Fruit fly (Drosophila melanogaster) whole organism, embryonic: ENCODE data around the gene Rtca.

Source experiments
- Abd-B ChIP-seq: fragments of 200-800 bp; sonication (Bioruptor generic); optimal IDR thresholded peaks from 2 replicates; lab custom pipeline; 2018; ENCODE audit warnings: missing biosample characterization, mild to moderate bottlenecking, missing genetic modification characterization, moderate library complexity
- Antp ChIP-seq: fragments of 200-800 bp; sonication (Bioruptor generic); optimal IDR thresholded peaks from 3 replicates; lab custom pipeline; 2016; ENCODE audit warnings: missing biosample characterization, missing genetic modification characterization
- CG10209 ChIP-seq: fragments of 200-800 bp; sonication (Bioruptor generic); optimal IDR thresholded peaks from 3 replicates; lab custom pipeline; 2017; ENCODE audit warnings: missing biosample characterization, mild to moderate bottlenecking, missing genetic modification characterization, missing genetic modification reagents
- CG11247 ChIP-seq: fragments of 200-800 bp; sonication (Bioruptor generic); IDR thresholded peaks from 2 replicates; pipeline ENCODE4 v1.3.6; 2022; ENCODE audit warnings: missing biosample characterization, missing genetic modification characterization
- CG13775 ChIP-seq: fragments of 200-800 bp; sonication (Bioruptor generic); optimal IDR thresholded peaks from 3 replicates; lab custom pipeline; 2017; ENCODE audit warnings: missing biosample characterization, mild to moderate bottlenecking, missing genetic modification characterization
- CG14014 ChIP-seq: fragments of 200-800 bp; sonication (Bioruptor generic); IDR thresholded peaks from 2 replicates; pipeline ENCODE4 v1.3.6; 2022; ENCODE audit warnings: missing biosample characterization, missing genetic modification characterization
- CG15696 ChIP-seq: fragments of 200-800 bp; sonication (Bioruptor generic); optimal IDR thresholded peaks from 2 replicates; lab custom pipeline; 2019; ENCODE audit warnings: missing biosample characterization, mild to moderate bottlenecking, missing genetic modification characterization, moderate library complexity
- CG18476 ChIP-seq: fragments of 200-800 bp; sonication (Bioruptor generic); optimal IDR thresholded peaks from 2 replicates; lab custom pipeline; 2016; ENCODE audit warnings: missing biosample characterization, mild to moderate bottlenecking, missing genetic modification characterization
- CG2889 ChIP-seq: fragments of 200-800 bp; sonication (Bioruptor generic); IDR thresholded peaks from 3 replicates; pipeline ENCODE4 v1.3.6; 2022; ENCODE audit warnings: missing biosample characterization, missing genetic modification characterization
- CG31388 ChIP-seq: fragments of 200-800 bp; sonication (Bioruptor generic); optimal IDR thresholded peaks from 2 replicates; lab custom pipeline; 2016; ENCODE audit warnings: missing biosample characterization, missing genetic modification characterization
- CG3163 ChIP-seq: fragments of 200-800 bp; sonication (Bioruptor generic); optimal IDR thresholded peaks from 3 replicates; lab custom pipeline; 2016; ENCODE audit warnings: missing biosample characterization, missing genetic modification characterization
- CG6791 ChIP-seq: fragments of 200-800 bp; sonication (Bioruptor generic); IDR thresholded peaks from 3 replicates; pipeline ENCODE4 v1.3.6; 2022; ENCODE audit warnings: missing biosample characterization, missing genetic modification characterization; ENCODE audit not compliant: partially characterized antibody
- D19A ChIP-seq: fragments of 200-800 bp; optimal IDR thresholded peaks from 3 replicates; lab custom pipeline; 2019; ENCODE audit warnings: missing biosample characterization, mild to moderate bottlenecking, missing genetic modification characterization, moderate library complexity
- Dll ChIP-seq: fragments of 200-800 bp; sonication (Bioruptor generic); IDR thresholded peaks from 4 replicates; pipeline ENCODE4 v1.3.6; 2022; ENCODE audit warnings: missing biosample characterization, missing genetic modification characterization; ENCODE audit not compliant: partially characterized antibody
- ERR ChIP-seq: fragments of 200-800 bp; sonication (Bioruptor generic); optimal IDR thresholded peaks from 2 replicates; lab custom pipeline; 2016; ENCODE audit warnings: missing biosample characterization, missing genetic modification characterization
- Fer1 ChIP-seq: fragments of 200-800 bp; sonication (Bioruptor generic); optimal IDR thresholded peaks from 2 replicates; lab custom pipeline; 2017; ENCODE audit warnings: missing biosample characterization, mild to moderate bottlenecking, missing genetic modification characterization
- GATAe ChIP-seq: fragments of 200-800 bp; sonication (Bioruptor generic); conservative IDR thresholded peaks from 2 replicates; pipeline ENCODE4 v1.3.6; 2022; ENCODE audit warnings: missing biosample characterization, missing genetic modification characterization
- HLHmδ ChIP-seq: fragments of 200-800 bp; sonication (Bioruptor generic); optimal IDR thresholded peaks from 2 replicates; lab custom pipeline; 2018; ENCODE audit warnings: missing biosample characterization, mild to moderate bottlenecking, missing genetic modification characterization, moderate library complexity
- Mad ChIP-seq: fragments of 200-800 bp; sonication (Bioruptor generic); optimal IDR thresholded peaks from 2 replicates; lab custom pipeline; 2016; ENCODE audit warnings: missing biosample characterization, missing genetic modification characterization
- Neu2 ChIP-seq: fragments of 200-800 bp; sonication (Bioruptor generic); optimal IDR thresholded peaks from 3 replicates; lab custom pipeline; 2016; ENCODE audit warnings: missing biosample characterization, missing genetic modification characterization, borderline replicate concordance
- Opbp ChIP-seq: fragments of 200-800 bp; sonication (Bioruptor generic); IDR thresholded peaks from 3 replicates; pipeline ENCODE4 v1.3.6; 2022; ENCODE audit warnings: missing biosample characterization, missing genetic modification characterization; ENCODE audit not compliant: partially characterized antibody
- Poxn ChIP-seq: fragments of 200-800 bp; sonication (Bioruptor generic); IDR thresholded peaks from 2 replicates; pipeline ENCODE4 v1.3.6; 2022; ENCODE audit warnings: missing biosample characterization, missing genetic modification characterization
- Ravus ChIP-seq: fragments of 200-800 bp; sonication (Bioruptor generic); IDR thresholded peaks from 2 replicates; pipeline ENCODE4 v1.3.6; 2022; ENCODE audit warnings: missing biosample characterization, missing genetic modification characterization
- Rx ChIP-seq: fragments of 200-800 bp; sonication (Bioruptor generic); IDR thresholded peaks from 2 replicates; pipeline ENCODE4 v1.3.6; 2022; ENCODE audit warnings: missing biosample characterization, missing genetic modification characterization
- Scr ChIP-seq: fragments of 200-800 bp; sonication (Bioruptor generic); IDR thresholded peaks from 2 replicates; pipeline ENCODE4 v1.3.6; 2022; ENCODE audit warnings: missing biosample characterization, missing genetic modification characterization; ENCODE audit not compliant: partially characterized antibody
- Vsx1 ChIP-seq: fragments of 200-800 bp; sonication (Bioruptor generic); optimal IDR thresholded peaks from 2 replicates; lab custom pipeline; 2017; ENCODE audit warnings: missing biosample characterization, mild to moderate bottlenecking, missing genetic modification characterization, missing genetic modification reagents
- amos ChIP-seq: fragments of 200-800 bp; sonication (Bioruptor generic); IDR thresholded peaks from 2 replicates; pipeline ENCODE4 v1.3.6; 2022; ENCODE audit warnings: missing biosample characterization, missing genetic modification characterization; ENCODE audit not compliant: partially characterized antibody
- ap ChIP-seq: fragments of 200-800 bp; sonication (Bioruptor generic); IDR thresholded peaks from 2 replicates; pipeline ENCODE4 v1.3.6; 2022; ENCODE audit warnings: missing biosample characterization, missing genetic modification characterization
- ato ChIP-seq: fragments of 200-800 bp; sonication (Bioruptor generic); IDR thresholded peaks from 2 replicates; pipeline ENCODE4 v1.3.6; 2022; ENCODE audit warnings: missing biosample characterization, missing genetic modification characterization; ENCODE audit not compliant: partially characterized antibody
- bsh ChIP-seq, 2 experiments: fragments of 200-800 bp; sonication (Bioruptor generic); optimal IDR thresholded peaks; 2 replicates each; lab custom pipeline; 2017 to 2018; ENCODE audit warnings: mild to moderate bottlenecking in 2 of 2, missing biosample characterization in 2 of 2, missing genetic modification characterization in 2 of 2, moderate library complexity in 1 of 2
- chif ChIP-seq, 2 experiments: fragments of 200-800 bp; sonication (Bioruptor generic); optimal IDR thresholded peaks; 3 replicates each; lab custom pipeline; 2016; ENCODE audit warnings: missing biosample characterization in 2 of 2, missing genetic modification characterization in 2 of 2
- ci ChIP-seq: fragments of 200-800 bp; sonication (Bioruptor generic); IDR thresholded peaks from 3 replicates; pipeline ENCODE4 v1.3.6; 2022; ENCODE audit warnings: missing biosample characterization, missing genetic modification characterization
- crol ChIP-seq: fragments of 200-800 bp; sonication (Bioruptor generic); IDR thresholded peaks from 2 replicates; pipeline ENCODE4 v1.3.6; 2022; ENCODE audit warnings: missing biosample characterization, missing genetic modification characterization
- dmrt11E ChIP-seq: fragments of 200-800 bp; sonication (Bioruptor generic); optimal IDR thresholded peaks from 3 replicates; lab custom pipeline; 2018; ENCODE audit warnings: missing biosample characterization, mild to moderate bottlenecking, missing genetic modification characterization, moderate library complexity
- esg ChIP-seq: fragments of 200-800 bp; sonication (Bioruptor generic); conservative IDR thresholded peaks from 2 replicates; pipeline ENCODE4 v1.3.6; 2022; ENCODE audit warnings: missing biosample characterization, missing genetic modification characterization
- eyg ChIP-seq: fragments of 200-800 bp; sonication (Bioruptor generic); optimal IDR thresholded peaks from 3 replicates; lab custom pipeline; 2016; ENCODE audit warnings: missing biosample characterization, missing genetic modification characterization
- fd102C ChIP-seq: fragments of 200-800 bp; sonication (Bioruptor generic); optimal IDR thresholded peaks from 2 replicates; lab custom pipeline; 2018; ENCODE audit warnings: missing biosample characterization, mild to moderate bottlenecking, missing genetic modification characterization, moderate library complexity
- inv ChIP-seq: fragments of 200-800 bp; sonication (Bioruptor generic); IDR thresholded peaks from 2 replicates; pipeline ENCODE4 v1.3.6; 2022; ENCODE audit warnings: missing biosample characterization, missing genetic modification characterization; ENCODE audit not compliant: partially characterized antibody
- lov ChIP-seq, 2 experiments: fragments of 200-800 bp in 1 of 2; fragments of >200 bp in 1 of 2; sonication (Bioruptor generic) in 1 of 2; IDR thresholded peaks in 1 of 2; optimal IDR thresholded peaks in 1 of 2; 2 replicates in 1 of 2; 3 replicates in 1 of 2; pipeline versions ENCODE4 v1.3.6 to Lab custom; 2017 to 2022; ENCODE audit warnings: missing biosample characterization in 1 of 2, missing genetic modification characterization in 1 of 2
- mam ChIP-seq: fragments of 200-800 bp; sonication (Bioruptor generic); optimal IDR thresholded peaks from 3 replicates; lab custom pipeline; 2016; ENCODE audit warnings: missing biosample characterization, missing genetic modification characterization
- nerfin-1 ChIP-seq: fragments of 200-800 bp; sonication (Bioruptor generic); optimal IDR thresholded peaks from 3 replicates; lab custom pipeline; 2019; ENCODE audit warnings: missing biosample characterization, mild to moderate bottlenecking, missing genetic modification characterization, moderate library complexity
- pum ChIP-seq: fragments of 200-800 bp; sonication (Bioruptor generic); optimal IDR thresholded peaks from 2 replicates; lab custom pipeline; 2016; ENCODE audit warnings: missing biosample characterization, missing genetic modification characterization
- sd ChIP-seq: fragments of 200-800 bp; sonication (Bioruptor generic); optimal IDR thresholded peaks from 3 replicates; lab custom pipeline; 2018; ENCODE audit warnings: missing biosample characterization, mild to moderate bottlenecking, missing genetic modification characterization, moderate library complexity
- slp2 ChIP-seq: fragments of 200-800 bp; sonication (Bioruptor generic); optimal IDR thresholded peaks from 2 replicates; lab custom pipeline; 2016; ENCODE audit warnings: missing biosample characterization, missing genetic modification characterization
- vnd ChIP-seq: fragments of 200-800 bp; sonication (Bioruptor generic); IDR thresholded peaks from 3 replicates; pipeline ENCODE4 v1.3.6; 2022; ENCODE audit warnings: missing biosample characterization, missing genetic modification characterization; ENCODE audit not compliant: partially characterized antibody
- vvl ChIP-seq: fragments of 200-800 bp; sonication (Bioruptor generic); IDR thresholded peaks from 2 replicates; pipeline ENCODE4 v1.3.6; 2022; ENCODE audit warnings: missing biosample characterization, missing genetic modification characterization
- zfh2 ChIP-seq: fragments of 200-800 bp; sonication (Bioruptor generic); optimal IDR thresholded peaks from 2 replicates; lab custom pipeline; 2016; ENCODE audit warnings: missing biosample characterization, missing genetic modification characterization

Rtca gene

DNA sequence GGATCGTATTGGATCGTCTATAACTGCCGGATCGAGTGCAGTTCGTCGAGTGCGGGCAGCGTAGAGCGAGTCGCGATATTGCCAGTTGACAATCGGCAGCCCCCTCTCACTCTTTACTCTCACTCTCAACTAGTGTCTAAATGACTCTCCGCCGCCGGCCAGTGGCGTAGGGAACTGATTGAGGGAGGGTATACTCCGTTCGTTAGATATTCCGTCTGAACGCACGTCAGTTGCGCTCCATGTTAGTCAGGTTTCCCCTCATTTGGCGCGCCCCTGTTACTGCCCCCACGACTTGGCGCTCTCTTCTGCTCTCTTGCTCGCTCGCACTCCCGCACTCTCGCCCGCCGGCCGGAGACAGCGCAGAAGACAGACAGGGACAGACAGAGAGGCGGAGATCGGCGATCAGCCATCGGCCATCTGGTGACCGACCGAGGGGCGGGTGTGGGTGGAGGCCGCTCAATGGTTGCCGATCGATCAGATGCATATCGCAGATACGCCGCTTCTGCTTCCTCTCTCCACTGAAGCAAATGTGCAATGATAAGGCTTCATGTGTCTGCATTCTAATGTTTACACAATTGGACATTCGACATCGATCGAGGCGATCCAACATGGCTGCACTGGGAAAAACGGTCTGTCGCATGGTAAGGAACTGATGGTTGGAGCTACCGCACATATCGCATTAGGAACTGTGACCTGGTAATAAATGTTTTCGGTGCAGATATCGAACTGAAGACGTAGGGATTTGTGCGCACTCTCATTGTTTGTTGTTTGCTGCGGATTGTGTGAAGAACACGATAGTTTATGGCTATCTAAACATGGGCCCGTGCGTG is 21.9 kb upstream of the Rtca start, which contains the start of gene moody (continued):
- TF ChIP-seq inv: no peak
- TF ChIP-seq Neu2 (GFP tag; lab: Kevin White, UChicago): peak; percentile 70
- TF ChIP-seq CG3163 (GFP tag; lab: Kevin White, UChicago): peak; percentile 90
- TF ChIP-seq eyg (GFP tag; lab: Kevin White, UChicago): peak; percentile 96
- peak; percentile 98 for TF ChIP-seq Rx (GFP tag; lab: Robert Waterston, UW)
- TF ChIP-seq dmrt11E (tag; lab: Kevin White, UChicago): peak; percentile 81
- peak; percentile 97 for TF ChIP-seq ERR (GFP tag; lab: Kevin White, UChicago)
- TF ChIP-seq D19A (tag; lab: Kevin White, UChicago): peak; percentile 91
- TF ChIP-seq GATAe (GFP tag; lab: Robert Waterston, UW): peak; percentile 88
- TF ChIP-seq Poxn: peak; percentile 93
- peak; percentile 82 for TF ChIP-seq sd (tag; lab: Kevin White, UChicago)
- peak; percentile 82 for TF ChIP-seq CG31388 (GFP tag; lab: Kevin White, UChicago)
- peak; percentile 99 for TF ChIP-seq ci (GFP tag; lab: Robert Waterston, UW)
- TF ChIP-seq CG15696 (tag; lab: Kevin White, UChicago): peak; percentile 88
- peak; percentile 98 for TF ChIP-seq pum (GFP tag; lab: Kevin White, UChicago)
- TF ChIP-seq Abd-B (GFP tag; lab: Kevin White, UChicago): peak; percentile 87
- peak; percentile 89 for TF ChIP-seq Vsx1 (GFP tag; lab: Kevin White, UChicago)
- no peak for TF ChIP-seq ato (GFP tag; lab: Robert Waterston, UW)
- no peak for TF ChIP-seq vnd (GFP tag; lab: Robert Waterston, UW)
- TF ChIP-seq crol (GFP tag; lab: Robert Waterston, UW): peak; percentile 96
- TF ChIP-seq Dll (GFP tag; lab: Robert Waterston, UW): peak; percentile 54; the same call in 2 of the 4 replicates
- TF ChIP-seq CG14014: peak; percentile 99
- peak; percentile 96 for TF ChIP-seq CG2889 (GFP tag; lab: Robert Waterston, UW)
- peak; percentile 95 for TF ChIP-seq esg (GFP tag; lab: Robert Waterston, UW)
- peak; percentile 98 for TF ChIP-seq Fer1 (GFP tag; lab: Kevin White, UChicago)
- peak; percentile 90 for TF ChIP-seq nerfin-1 (tag; lab: Kevin White, UChicago)
- peak; percentile 99 for TF ChIP-seq mam (GFP tag; lab: Kevin White, UChicago)
- TF ChIP-seq CG6791: no peak
- TF ChIP-seq amos (GFP tag; lab: Robert Waterston, UW): peak; percentile 38; the same call in 1 of the 2 replicates
- TF ChIP-seq bsh (GFP tag; optimal IDR thresholded peaks at IDR 0.05; lab: Kevin White, UChicago): peak; percentile 69 to 95
- peak; percentile 97 for TF ChIP-seq Mad (GFP tag; lab: Kevin White, UChicago)
- peak; percentile 97 for TF ChIP-seq HLHmδ
- no peak for TF ChIP-seq lov (optimal IDR thresholded peaks at IDR 0.05; lab: Kevin White, UChicago)
- peak; percentile 98 for TF ChIP-seq lov (GFP tag; IDR thresholded peaks at IDR 0.05; lab: Robert Waterston, UW)
- peak; percentile 91 for TF ChIP-seq Ravus (GFP tag; lab: Robert Waterston, UW)
- TF ChIP-seq Opbp (GFP tag; lab: Robert Waterston, UW): 0 out of 3 replicates have a peak, but pooled peaks have one; percentile 27
- TF ChIP-seq Scr (GFP tag; lab: Robert Waterston, UW): 0 out of 2 replicates have a peak, but pooled peaks have one; percentile 26
- TF ChIP-seq CG10209 (GFP tag; lab: Kevin White, UChicago): peak; percentile 97
- TF ChIP-seq CG13775 (GFP tag; lab: Kevin White, UChicago): peak; percentile 90
- peak; percentile 97 for TF ChIP-seq ap (GFP tag; lab: Robert Waterston, UW)
- peak; percentile 99 for TF ChIP-seq Antp
- peak; percentile 78 for TF ChIP-seq CG18476 (GFP tag; lab: Kevin White, UChicago)
- peak; percentile 96 to 97 for TF ChIP-seq chif (GFP tag; optimal IDR thresholded peaks at IDR 0.05; lab: Kevin White, UChicago)
- peak; percentile 96 for TF ChIP-seq slp2 (GFP tag; lab: Kevin White, UChicago)
- peak; percentile 99 for TF ChIP-seq vvl (GFP tag; lab: Robert Waterston, UW)
- peak; percentile 99 for TF ChIP-seq CG11247 (GFP tag; lab: Robert Waterston, UW)
- TF ChIP-seq fd102C (GFP tag; lab: Kevin White, UChicago): peak; percentile 52
- TF ChIP-seq zfh2 (GFP tag; lab: Kevin White, UChicago): peak; percentile 98
